Worm (Caenorhabditis elegans) whole organism, L3 larva: ENCODE measurements around the gene nck-1.
A peak's percentile ranks its signal among the peaks of the same experiment; 100 is the strongest.

Source experiments
- ama-1 ChIP-seq: fragments of 150-350 bp; optimal IDR thresholded peaks from 2 replicates; lab custom pipeline; 2018
- ceh-16 ChIP-seq: sonication (generic microtip); optimal IDR thresholded peaks from 2 replicates; lab custom pipeline; 2017; ENCODE audit warnings: missing biosample characterization, missing genetic modification characterization
- ceh-28 ChIP-seq: fragments of 150-350 bp; optimal IDR thresholded peaks from 2 replicates; lab custom pipeline; 2014; ENCODE audit warnings: missing biosample characterization, missing genetic modification reagents, missing genetic modification characterization
- elt-1 ChIP-seq: fragments of 150-350 bp; optimal IDR thresholded peaks from 2 replicates; lab custom pipeline; 2014; ENCODE audit warnings: missing biosample characterization, missing genetic modification characterization
- fos-1 ChIP-seq: fragments of 150-350 bp; optimal IDR thresholded peaks from 2 replicates; lab custom pipeline; 2014; ENCODE audit warnings: missing biosample characterization, missing genetic modification characterization
- lin-15B ChIP-seq: fragments of 150-350 bp; optimal IDR thresholded peaks from 2 replicates; lab custom pipeline; 2014; ENCODE audit warnings: missing biosample characterization, missing genetic modification characterization
- lin-39 ChIP-seq: fragments of 150-350 bp; optimal IDR thresholded peaks from 2 replicates; lab custom pipeline; 2018; ENCODE audit warnings: missing biosample characterization, missing genetic modification reagents, missing genetic modification characterization
- nhr-11 ChIP-seq: fragments of 150-350 bp; optimal IDR thresholded peaks from 2 replicates; lab custom pipeline; 2014; ENCODE audit warnings: missing biosample characterization, missing genetic modification characterization
- nhr-237 ChIP-seq: fragments of 150-350 bp; optimal IDR thresholded peaks from 2 replicates; lab custom pipeline; 2014; ENCODE audit warnings: missing biosample characterization, missing genetic modification characterization
- nhr-25 ChIP-seq: sonication (generic microtip); optimal IDR thresholded peaks from 2 replicates; lab custom pipeline; 2017; ENCODE audit warnings: missing biosample characterization, missing genetic modification characterization
- sea-2 ChIP-seq: fragments of 150-350 bp; sonication (generic microtip); optimal IDR thresholded peaks from 4 replicates; lab custom pipeline; 2014; ENCODE audit warnings: missing biosample characterization, missing genetic modification reagents, missing genetic modification characterization
- snpc-4 ChIP-seq: fragments of 150-350 bp; optimal IDR thresholded peaks from 2 replicates; lab custom pipeline; 2014; ENCODE audit warnings: missing biosample characterization, missing genetic modification characterization
- unc-62 ChIP-seq: fragments of 150-350 bp; sonication (generic microtip); optimal IDR thresholded peaks from 4 replicates; lab custom pipeline; 2014; ENCODE audit warnings: missing biosample characterization, missing genetic modification reagents, missing genetic modification characterization
- ztf-11 ChIP-seq: fragments of 150-350 bp; optimal IDR thresholded peaks from 2 replicates; lab custom pipeline; 2014; ENCODE audit warnings: missing biosample characterization, missing genetic modification characterization

DNA sequence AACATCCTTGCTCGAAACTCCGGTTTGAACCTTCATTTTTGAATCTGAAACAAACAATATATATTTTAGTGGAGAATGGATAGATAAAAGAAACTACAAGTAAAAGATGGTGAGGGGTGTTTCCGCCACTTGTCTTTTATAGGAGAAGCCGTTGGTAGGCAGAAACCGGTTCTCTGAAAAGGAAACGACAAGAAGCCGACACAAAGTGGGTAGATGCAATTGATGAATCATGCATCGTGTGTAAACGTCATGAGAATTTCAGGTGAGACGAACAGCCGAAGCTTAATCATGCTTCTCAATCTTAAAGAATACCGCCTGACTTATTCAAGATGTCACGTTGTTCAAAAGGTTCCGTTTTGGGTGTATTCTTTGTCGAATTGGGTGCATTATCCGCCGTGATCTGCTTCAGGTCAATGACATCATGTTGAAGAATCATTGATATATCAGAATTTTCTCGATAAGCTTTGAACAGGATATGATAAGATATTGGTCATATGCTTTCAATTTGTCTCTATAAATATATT lies 51.1 kb downstream of the nck-1 start, which contains the start of gene R02E4.3:
- TF ChIP-seq nhr-11 (tag; lab: Kevin White, UChicago) (no peak), ama-1 (lab: Kevin White, UChicago) (no peak), lin-39 (tag; lab: Kevin White, UChicago) (no peak), snpc-4 (no peak), unc-62 (GFP tag; lab: Kevin White, UChicago) (no peak), ceh-16 (tag; lab: Kevin White, UChicago) (no peak), lin-15B (tag; lab: Kevin White, UChicago) (no peak), nhr-25 (tag; lab: Kevin White, UChicago) (peak; percentile 91), sea-2 (GFP tag; lab: Kevin White, UChicago) (no peak), ceh-28 (tag; lab: Kevin White, UChicago) (no peak), ztf-11 (tag; lab: Kevin White, UChicago) (no peak), nhr-237 (tag; lab: Kevin White, UChicago) (no peak), fos-1 (tag; lab: Kevin White, UChicago) (no peak), elt-1 (tag; lab: Kevin White, UChicago) (no peak)
